Fruit fly (Drosophila melanogaster): ENCODE results near the gene CG12877.

DNA sequence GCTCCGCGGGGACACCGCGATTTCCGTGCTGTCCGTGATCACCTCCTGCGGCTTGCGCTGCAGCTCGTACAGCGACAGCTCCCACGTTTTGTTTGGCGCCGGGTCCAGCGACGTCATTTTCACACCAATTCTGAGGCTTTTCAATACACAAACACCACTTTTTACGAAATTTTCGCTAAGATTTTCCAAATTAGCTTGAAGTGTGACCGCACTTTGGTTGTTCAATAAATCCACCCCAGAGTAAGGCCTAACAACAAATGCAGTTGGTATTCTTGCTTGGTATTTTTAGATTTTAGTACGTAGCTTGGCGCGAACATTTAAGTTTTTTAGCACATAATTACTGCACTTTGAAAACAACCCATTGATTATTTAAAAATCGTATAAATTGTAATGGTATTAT is 25.1 kb upstream of the CG12877 start, which contains the start of gene Sce:
- TF ChIP-seq ham (GFP tag; IDR thresholded peaks at IDR 0.05), result no peak
- TF ChIP-seq bab2 (GFP tag; optimal IDR thresholded peaks at IDR 0.05), result no peak
- TF ChIP-seq CG17186 (GFP tag; optimal IDR thresholded peaks at IDR 0.05), result no peak
- TF ChIP-seq Hmx (GFP tag; optimal IDR thresholded peaks at IDR 0.05), result no peak
- TF ChIP-seq slbo (GFP tag; IDR thresholded peaks at IDR 0.05), result no peak
- no peak for TF ChIP-seq pho (GFP tag; optimal IDR thresholded peaks at IDR 0.05)
- no peak for TF ChIP-seq CG8388 (GFP tag; optimal IDR thresholded peaks at IDR 0.05)
- no peak for TF ChIP-seq Dbx (GFP tag; IDR thresholded peaks at IDR 0.05)
- no peak for TF ChIP-seq CG1647 (GFP tag; optimal IDR thresholded peaks at IDR 0.05)
- TF ChIP-seq NfI (GFP tag; optimal IDR thresholded peaks at IDR 0.05), result no peak
- TF ChIP-seq dan (GFP tag; IDR thresholded peaks at IDR 0.05), result no peak
- no peak for TF ChIP-seq CG1602 (GFP tag; optimal IDR thresholded peaks at IDR 0.05)
- no peak for TF ChIP-seq Ptx1 (GFP tag; IDR thresholded peaks at IDR 0.05)

Data from whole organism, embryonic.